Worm (Caenorhabditis elegans): ENCODE results near the gene mfsd-12.

mfsd-12 gene

DNA sequence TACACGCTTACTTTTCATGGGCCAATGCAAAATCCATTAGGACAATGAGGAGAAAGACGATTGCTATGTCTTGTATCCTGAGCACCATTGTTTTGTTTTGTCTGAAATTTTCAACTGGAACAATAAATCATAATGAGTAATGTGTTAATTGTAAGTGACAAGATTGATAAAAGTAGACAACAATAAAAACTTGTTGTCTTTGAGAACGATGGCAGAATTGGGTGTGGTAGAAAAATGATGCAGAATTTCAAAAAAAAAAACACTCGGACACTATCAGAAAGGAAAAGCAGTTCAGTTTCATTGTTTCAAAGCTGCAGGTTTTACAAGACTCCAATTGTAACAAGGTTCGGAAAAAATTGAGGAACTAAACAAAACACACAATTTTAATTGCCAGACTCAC is 14.7 kb downstream of the mfsd-12 start, which contains the start of gene K02G10.15:
Gene K02G10.15 (minus strand): TSS at position 101 of the 400 bp plus-strand sequence.
- TF ChIP-seq ztf-29 (GFP tag; IDR thresholded peaks at IDR 0.05) (no peak), tab-1 (GFP tag; IDR thresholded peaks at IDR 0.05) (no peak), ztf-23 (GFP tag; IDR thresholded peaks at IDR 0.05) (no peak), T22C8.4 (GFP tag; IDR thresholded peaks at IDR 0.05) (no peak), ref-1 (GFP tag; conservative IDR thresholded peaks at IDR 0.05) (no peak), cog-1 (tag; optimal IDR thresholded peaks at IDR 0.05) (no peak), flt-1 (GFP tag; IDR thresholded peaks at IDR 0.05) (no peak), klf-2 (GFP tag; conservative IDR thresholded peaks at IDR 0.05) (no peak), med-1 (GFP tag; optimal IDR thresholded peaks at IDR 0.05; ENCODE audit: insufficient read depth) (no peak)

DNA sequence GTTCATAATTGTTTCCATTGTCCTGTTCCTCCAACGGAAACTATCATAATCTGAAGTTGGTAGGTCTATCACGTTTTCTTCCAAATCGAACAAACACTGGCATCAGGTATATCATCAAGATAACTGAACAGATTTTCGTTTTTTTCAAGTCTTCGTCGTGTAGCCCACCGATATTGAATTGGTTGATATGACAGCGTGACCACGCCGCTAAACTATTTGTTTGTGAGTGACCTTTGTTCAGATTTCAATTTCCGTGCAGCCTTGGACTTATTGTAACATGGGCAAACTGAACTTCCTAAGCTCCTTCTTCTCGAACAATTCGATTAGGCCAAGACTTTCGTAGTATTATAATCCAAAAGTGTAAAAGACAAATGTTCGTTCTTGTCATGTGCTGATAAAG is 17.7 kb downstream of the mfsd-12 start:
- TF ChIP-seq ref-1 (GFP tag; conservative IDR thresholded peaks at IDR 0.05) (no peak), ztf-29 (GFP tag; IDR thresholded peaks at IDR 0.05) (no peak), cog-1 (tag; optimal IDR thresholded peaks at IDR 0.05) (no peak), klf-2 (GFP tag; conservative IDR thresholded peaks at IDR 0.05) (no peak), T22C8.4 (GFP tag; IDR thresholded peaks at IDR 0.05) (no peak), med-1 (GFP tag; optimal IDR thresholded peaks at IDR 0.05; ENCODE audit: insufficient read depth) (no peak), ztf-23 (GFP tag; IDR thresholded peaks at IDR 0.05) (no peak), flt-1 (GFP tag; IDR thresholded peaks at IDR 0.05) (no peak), tab-1 (GFP tag; IDR thresholded peaks at IDR 0.05) (no peak)

DNA sequence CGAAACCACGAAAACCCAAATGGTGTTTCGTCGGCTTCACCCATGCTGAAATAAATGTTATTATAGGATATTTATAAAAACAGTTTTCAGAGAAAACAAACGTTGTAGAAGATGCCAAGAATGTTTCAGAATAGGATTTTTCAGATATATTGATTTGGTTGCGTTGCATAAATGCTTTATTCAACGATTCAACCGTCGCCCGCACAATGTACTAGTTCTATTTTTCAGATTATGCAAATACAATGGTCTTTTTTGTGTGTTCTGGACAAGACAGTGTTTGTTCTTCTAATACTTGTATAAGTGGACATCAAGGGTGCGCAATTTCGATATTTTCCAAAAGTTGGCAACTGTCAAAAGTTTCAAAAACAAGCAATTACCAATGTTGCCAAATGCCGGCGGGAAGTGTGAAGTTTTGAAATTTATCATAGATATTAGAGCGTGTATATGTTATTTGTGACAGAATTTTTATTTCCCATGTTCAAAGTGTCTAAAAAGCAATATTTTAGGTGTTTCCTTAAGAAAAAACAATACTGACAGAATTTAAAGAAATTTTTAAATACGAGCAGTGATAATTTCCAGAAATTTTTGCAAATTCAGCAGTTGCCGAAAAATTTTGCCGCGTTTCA is 23.4 kb downstream of the mfsd-12 start, which contains the start of gene K02G10.5:
Gene K02G10.5 (minus strand): TSS at position 51 of the 626 bp plus-strand sequence.
- no peak for TF ChIP-seq tab-1 (GFP tag; IDR thresholded peaks at IDR 0.05)
- TF ChIP-seq klf-2 (GFP tag; conservative IDR thresholded peaks at IDR 0.05), result no peak
- TF ChIP-seq ztf-29 (GFP tag; IDR thresholded peaks at IDR 0.05), result no peak
- no peak for TF ChIP-seq cog-1 (tag; optimal IDR thresholded peaks at IDR 0.05)
- no peak for TF ChIP-seq ref-1 (GFP tag; conservative IDR thresholded peaks at IDR 0.05)
- TF ChIP-seq T22C8.4 (GFP tag; IDR thresholded peaks at IDR 0.05), result no peak
- no peak for TF ChIP-seq ztf-23 (GFP tag; IDR thresholded peaks at IDR 0.05)
- no peak for TF ChIP-seq flt-1 (GFP tag; IDR thresholded peaks at IDR 0.05)
- TF ChIP-seq med-1 (GFP tag; optimal IDR thresholded peaks at IDR 0.05; ENCODE audit: insufficient read depth), result no peak

DNA sequence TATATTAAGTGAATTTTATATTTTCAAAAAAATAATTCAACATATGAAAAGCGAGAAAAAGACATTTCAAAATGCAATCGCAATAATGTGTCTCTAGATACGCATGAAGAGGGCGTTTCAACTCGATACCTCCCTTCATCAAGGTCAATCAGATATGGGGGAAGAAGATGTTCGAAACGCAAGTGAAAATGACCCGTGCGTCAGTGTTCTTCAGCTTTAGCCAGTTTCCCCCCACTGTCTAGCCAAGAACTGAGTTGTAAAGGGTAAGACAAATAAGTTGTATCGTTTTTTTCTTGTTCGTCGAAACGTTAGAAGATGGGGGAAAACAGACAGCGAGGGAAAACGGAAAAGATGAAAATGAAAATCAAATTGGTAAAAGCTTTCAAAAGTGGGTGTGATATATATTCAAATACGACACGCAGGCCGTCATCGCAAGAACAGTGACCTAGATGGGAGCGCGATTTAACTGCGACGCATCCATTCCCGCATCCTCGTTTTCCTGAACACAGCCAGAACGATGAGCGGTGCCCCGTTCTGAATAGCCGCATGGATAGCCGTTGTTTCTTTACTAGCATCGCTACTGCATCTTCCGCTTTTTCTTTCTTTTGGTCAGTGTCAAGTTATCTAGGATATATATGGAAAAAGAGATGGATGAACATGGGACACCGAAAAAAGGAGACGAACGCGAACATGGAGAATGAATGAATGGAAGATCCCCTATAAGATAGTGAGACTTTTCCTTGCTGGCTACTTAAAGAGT is 26.9 kb downstream of the mfsd-12 start:
- TF ChIP-seq cog-1 (tag; optimal IDR thresholded peaks at IDR 0.05), result no peak
- TF ChIP-seq ztf-23 (GFP tag; IDR thresholded peaks at IDR 0.05), result no peak
- no peak for TF ChIP-seq ztf-29 (GFP tag; IDR thresholded peaks at IDR 0.05)
- TF ChIP-seq flt-1 (GFP tag; IDR thresholded peaks at IDR 0.05), result no peak
- no peak for TF ChIP-seq klf-2 (GFP tag; conservative IDR thresholded peaks at IDR 0.05)
- no peak for TF ChIP-seq med-1 (GFP tag; optimal IDR thresholded peaks at IDR 0.05; ENCODE audit: insufficient read depth)
- no peak for TF ChIP-seq tab-1 (GFP tag; IDR thresholded peaks at IDR 0.05)
- TF ChIP-seq ref-1 (GFP tag; conservative IDR thresholded peaks at IDR 0.05), result no peak
- no peak for TF ChIP-seq T22C8.4 (GFP tag; IDR thresholded peaks at IDR 0.05)

DNA sequence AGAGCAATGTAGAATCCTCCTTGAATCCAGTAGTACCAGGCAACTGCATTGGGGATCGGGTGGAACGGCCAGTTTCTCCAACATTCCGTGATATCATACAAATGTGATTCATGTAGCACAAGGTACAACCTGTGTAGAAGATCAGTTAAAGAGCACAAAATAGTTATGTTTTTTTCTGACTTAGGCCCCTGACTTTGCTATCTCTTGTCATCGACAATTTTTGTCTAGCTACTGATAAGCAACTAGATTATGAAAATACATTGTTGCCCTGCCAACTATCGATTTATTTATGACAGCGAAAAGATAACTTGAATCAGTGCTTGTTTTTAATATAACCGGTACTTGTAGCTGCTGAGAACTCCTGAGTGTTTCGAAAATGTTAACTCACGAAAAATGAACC is 30.4 kb downstream of the mfsd-12 start:
- TF ChIP-seq flt-1 (GFP tag; IDR thresholded peaks at IDR 0.05), result no peak
- TF ChIP-seq ztf-23 (GFP tag; IDR thresholded peaks at IDR 0.05), result no peak
- no peak for TF ChIP-seq cog-1 (tag; optimal IDR thresholded peaks at IDR 0.05)
- TF ChIP-seq tab-1 (GFP tag; IDR thresholded peaks at IDR 0.05), result no peak
- no peak for TF ChIP-seq T22C8.4 (GFP tag; IDR thresholded peaks at IDR 0.05)
- no peak for TF ChIP-seq med-1 (GFP tag; optimal IDR thresholded peaks at IDR 0.05; ENCODE audit: insufficient read depth)
- TF ChIP-seq ref-1 (GFP tag; conservative IDR thresholded peaks at IDR 0.05), result no peak
- TF ChIP-seq klf-2 (GFP tag; conservative IDR thresholded peaks at IDR 0.05), result no peak
- no peak for TF ChIP-seq ztf-29 (GFP tag; IDR thresholded peaks at IDR 0.05)

DNA sequence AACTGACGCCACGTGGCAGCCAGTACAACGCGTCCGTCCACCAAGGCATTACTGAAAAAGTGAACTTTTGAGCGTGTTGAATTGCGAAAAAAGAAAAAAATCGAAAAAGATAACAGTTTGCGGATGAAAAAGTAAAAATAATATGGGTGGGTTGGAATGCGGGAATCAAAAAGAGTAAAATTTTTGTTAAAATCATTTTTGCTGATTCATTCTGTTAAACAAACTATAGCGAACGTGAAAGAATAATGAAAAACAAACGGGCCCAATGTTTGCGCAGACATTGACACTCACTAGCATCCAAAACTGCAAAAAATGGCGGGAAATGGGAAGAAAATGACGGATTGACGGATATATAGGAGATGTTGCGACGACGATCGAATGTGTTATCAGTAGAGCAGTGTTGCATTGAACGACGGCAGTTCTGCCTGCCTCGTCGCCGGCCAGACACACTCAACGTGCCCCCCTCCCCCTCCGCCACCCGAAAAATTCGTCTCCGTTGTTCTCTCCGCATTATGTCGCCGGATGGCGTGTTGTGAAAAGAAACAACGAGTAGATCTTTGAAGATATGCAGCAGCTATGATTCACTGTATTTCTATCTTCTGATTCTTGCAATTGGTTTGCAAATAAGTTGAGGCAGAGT is 31.6 kb downstream of the mfsd-12 start, which contains the start of gene hyl-2:
Gene hyl-2 (minus strand): TSS at position 51 of the 640 bp plus-strand sequence.
- TF ChIP-seq ztf-23 (GFP tag; IDR thresholded peaks at IDR 0.05) (0 out of 2 replicates have a peak, but pooled peaks have one; percentile 31), T22C8.4 (GFP tag; IDR thresholded peaks at IDR 0.05) (no peak), klf-2 (GFP tag; conservative IDR thresholded peaks at IDR 0.05) (no peak), flt-1 (GFP tag; IDR thresholded peaks at IDR 0.05) (no peak), cog-1 (tag; optimal IDR thresholded peaks at IDR 0.05) (no peak)

DNA sequence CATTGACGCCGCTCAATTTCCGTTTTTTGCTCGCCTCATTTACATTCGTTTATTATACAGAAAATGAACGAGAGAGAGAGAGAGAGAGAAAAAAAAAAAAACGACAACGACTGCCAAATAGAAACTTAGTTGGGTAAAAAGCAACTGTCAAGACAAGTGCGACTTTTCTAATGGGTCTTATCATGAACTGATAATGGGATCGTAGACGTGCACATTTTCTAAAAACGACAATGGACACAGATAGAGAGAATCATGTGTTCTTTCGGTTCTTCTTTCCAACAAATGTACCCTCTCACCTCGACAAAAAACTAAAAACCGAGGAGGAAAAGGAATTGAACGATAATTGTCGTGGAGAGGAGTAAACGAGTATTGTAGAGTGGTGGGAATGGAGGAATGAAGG is 32.2 kb downstream of the mfsd-12 start:
- TF ChIP-seq ztf-23 (GFP tag; IDR thresholded peaks at IDR 0.05) (no peak), klf-2 (GFP tag; conservative IDR thresholded peaks at IDR 0.05) (no peak), med-1 (GFP tag; optimal IDR thresholded peaks at IDR 0.05; ENCODE audit: insufficient read depth) (no peak)

DNA sequence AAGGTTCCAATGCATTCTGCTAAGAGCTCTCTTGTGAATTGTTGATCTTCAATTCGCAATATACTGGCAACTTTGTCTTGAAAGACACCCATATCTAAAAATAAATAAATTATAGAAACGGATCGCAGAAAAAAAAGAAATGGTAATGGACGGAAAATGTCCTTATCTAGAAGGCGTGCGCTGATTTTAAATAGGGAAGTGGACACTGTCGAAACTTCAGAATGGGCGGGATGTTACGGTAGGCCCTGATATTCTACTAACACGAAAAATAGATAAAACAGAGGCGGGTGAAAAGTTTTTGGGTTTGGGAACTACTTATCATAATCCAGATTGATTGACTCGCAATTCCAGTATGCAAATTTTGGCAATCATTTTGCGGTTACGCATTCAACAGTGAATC is 37.0 kb downstream of the mfsd-12 start, which contains the start of gene aqp-8:
Gene aqp-8 (minus strand): TSS at position 101 of the 400 bp plus-strand sequence.
- TF ChIP-seq tab-1 (GFP tag; IDR thresholded peaks at IDR 0.05) (no peak), ref-1 (GFP tag; conservative IDR thresholded peaks at IDR 0.05) (no peak), flt-1 (GFP tag; IDR thresholded peaks at IDR 0.05) (no peak), med-1 (GFP tag; optimal IDR thresholded peaks at IDR 0.05; ENCODE audit: insufficient read depth) (no peak), klf-2 (GFP tag; conservative IDR thresholded peaks at IDR 0.05) (no peak), cog-1 (tag; optimal IDR thresholded peaks at IDR 0.05) (no peak), T22C8.4 (GFP tag; IDR thresholded peaks at IDR 0.05) (no peak), ztf-29 (GFP tag; IDR thresholded peaks at IDR 0.05) (no peak)

DNA sequence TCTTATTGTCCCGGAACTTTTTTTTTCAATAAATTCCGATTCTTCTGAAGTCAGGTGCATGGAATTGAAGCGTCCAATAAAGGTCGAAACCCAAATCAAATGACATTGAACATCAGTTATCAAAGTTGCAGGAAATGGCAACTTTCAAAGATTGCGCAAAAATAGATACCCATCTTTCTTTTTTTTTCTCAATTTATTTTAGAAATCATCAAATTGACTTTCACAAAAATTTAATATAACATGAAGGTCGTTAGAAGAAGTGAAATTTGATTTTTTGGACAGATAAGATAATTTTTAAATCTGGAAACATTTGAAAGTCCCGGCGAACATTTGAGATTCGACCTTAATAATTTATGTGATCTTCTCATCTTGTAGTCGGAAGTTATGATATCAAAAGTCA is 37.8 kb downstream of the mfsd-12 start:
- no peak for TF ChIP-seq ref-1 (GFP tag; conservative IDR thresholded peaks at IDR 0.05)
- no peak for TF ChIP-seq klf-2 (GFP tag; conservative IDR thresholded peaks at IDR 0.05)
- no peak for TF ChIP-seq ztf-29 (GFP tag; IDR thresholded peaks at IDR 0.05)
- no peak for TF ChIP-seq cog-1 (tag; optimal IDR thresholded peaks at IDR 0.05)
- TF ChIP-seq flt-1 (GFP tag; IDR thresholded peaks at IDR 0.05), result no peak
- TF ChIP-seq T22C8.4 (GFP tag; IDR thresholded peaks at IDR 0.05), result no peak
- no peak for TF ChIP-seq ztf-23 (GFP tag; IDR thresholded peaks at IDR 0.05)
- no peak for TF ChIP-seq med-1 (GFP tag; optimal IDR thresholded peaks at IDR 0.05; ENCODE audit: insufficient read depth)
- TF ChIP-seq tab-1 (GFP tag; IDR thresholded peaks at IDR 0.05), result no peak

Data from whole organism, midembryonic.